Worm (Caenorhabditis elegans) whole organism, young adult: ENCODE data around the gene nlp-32.

Experiments used
- D2030.7 ChIP-seq: fragments of 200-800 bp; sonication (Bioruptor generic); IDR thresholded peaks from 2 replicates; pipeline ENCODE4 v1.3.6; 2022; ENCODE audit warnings: missing genetic modification reagents, missing genetic modification characterization, missing compliant biosample characterization
- ekl-4 ChIP-seq: fragments of 200-800 bp; sonication (Bioruptor generic); IDR thresholded peaks from 2 replicates; pipeline ENCODE4 v1.3.6; 2022; ENCODE audit warnings: missing genetic modification reagents, missing genetic modification characterization, missing compliant biosample characterization
- madf-6 ChIP-seq: fragments of 200-800 bp; sonication (Bioruptor generic); IDR thresholded peaks from 2 replicates; pipeline ENCODE4 v1.3.6; 2022; ENCODE audit warnings: missing genetic modification reagents, missing genetic modification characterization, missing compliant biosample characterization
- snpc-4 ChIP-seq, 5 experiments: fragments of 150-350 bp in 1 of 5; sonication (generic microtip) in 4 of 5; optimal IDR thresholded peaks; 2 replicates each; lab custom pipeline; 2014 to 2018; ENCODE audit warnings: missing genetic modification characterization in 5 of 5, missing biosample characterization in 3 of 5, antibody characterized with exemption in 2 of 5, mild to moderate bottlenecking in 2 of 5, missing compliant biosample characterization in 2 of 5, missing genotype in 2 of 5, moderate library complexity in 2 of 5, missing genetic modification reagents in 1 of 5
- unc-62 ChIP-seq: fragments of 150-350 bp; optimal IDR thresholded peaks from 2 replicates; lab custom pipeline; 2014; ENCODE audit warnings: missing biosample characterization, missing genetic modification reagents, missing genetic modification characterization
- ztf-25 ChIP-seq: fragments of 200-800 bp; sonication (Bioruptor generic); IDR thresholded peaks from 2 replicates; pipeline ENCODE4 v1.3.6; 2022; ENCODE audit warnings: missing genetic modification reagents, missing genetic modification characterization, missing compliant biosample characterization

- TF ChIP-seq madf-6 = no peak
- TF ChIP-seq unc-62 (GFP tag; lab: Kevin White, UChicago) = no peak
- no peak for TF ChIP-seq snpc-4 (GFP tag; optimal IDR thresholded peaks at IDR 0.05; lab: Kevin White, UChicago)
- TF ChIP-seq snpc-4 (tag; optimal IDR thresholded peaks at IDR 0.05; lab: Kevin White, UChicago) = no peak
- TF ChIP-seq ztf-25 = no peak
- TF ChIP-seq D2030.7 (GFP tag; lab: Robert Waterston, UW) = no peak
- TF ChIP-seq ekl-4 (GFP tag; lab: Robert Waterston, UW) = no peak
Measured at ce11 chrIII:526824-527223, 40.5 kb upstream of the nlp-32 start, which contains the start of gene T22F7.4.
